Fruit fly (Drosophila melanogaster) whole organism, embryonic: ENCODE measurements around the gene CG45045.

Experiments
- Abd-B ChIP-seq: fragments of 200-800 bp; sonication (Bioruptor generic); optimal IDR thresholded peaks from 2 replicates; lab custom pipeline; 2018; ENCODE audit warnings: missing biosample characterization, mild to moderate bottlenecking, missing genetic modification characterization, moderate library complexity
- B-H1 ChIP-seq: fragments of 200-800 bp; sonication (Bioruptor generic); IDR thresholded peaks from 3 replicates; pipeline ENCODE4 v1.3.6; 2022; ENCODE audit warnings: missing biosample characterization, missing genetic modification characterization
- Bdp1 ChIP-seq: fragments of 200-800 bp; sonication (Bioruptor generic); optimal IDR thresholded peaks from 3 replicates; lab custom pipeline; 2016; ENCODE audit warnings: missing biosample characterization, missing genetic modification characterization
- Bgb ChIP-seq: fragments of 200-800 bp; sonication (Bioruptor generic); IDR thresholded peaks from 2 replicates; pipeline ENCODE4 v1.3.6; 2022; ENCODE audit warnings: missing biosample characterization, missing genetic modification characterization; ENCODE audit not compliant: partially characterized antibody
- CG1024 ChIP-seq: fragments of 200-800 bp; sonication (Bioruptor generic); IDR thresholded peaks from 2 replicates; pipeline ENCODE4 v1.3.6; 2022; ENCODE audit warnings: missing biosample characterization, missing genetic modification characterization
- CG11456 ChIP-seq: fragments of 200-800 bp; sonication (Bioruptor generic); IDR thresholded peaks from 3 replicates; pipeline ENCODE4 v1.3.6; 2022; ENCODE audit warnings: missing biosample characterization, missing genetic modification characterization
- CG14014 ChIP-seq: fragments of 200-800 bp; sonication (Bioruptor generic); IDR thresholded peaks from 2 replicates; pipeline ENCODE4 v1.3.6; 2022; ENCODE audit warnings: missing biosample characterization, missing genetic modification characterization
- CG14860 ChIP-seq: fragments of 200-800 bp; sonication (Bioruptor generic); IDR thresholded peaks from 3 replicates; pipeline ENCODE4 v1.3.6; 2022; ENCODE audit warnings: missing biosample characterization, missing genetic modification characterization; ENCODE audit not compliant: partially characterized antibody
- CG16813 ChIP-seq: fragments of 200-800 bp; sonication (Bioruptor generic); IDR thresholded peaks from 3 replicates; pipeline ENCODE4 v1.3.6; 2022; ENCODE audit warnings: missing biosample characterization, missing genetic modification characterization; ENCODE audit not compliant: partially characterized antibody
- CG18764 ChIP-seq: fragments of 200-800 bp; sonication (Bioruptor generic); optimal IDR thresholded peaks from 3 replicates; lab custom pipeline; 2016; ENCODE audit warnings: missing biosample characterization, missing genetic modification characterization
- CG2129 ChIP-seq: fragments of 200-800 bp; sonication (Bioruptor generic); IDR thresholded peaks from 2 replicates; pipeline ENCODE4 v1.3.6; 2022; ENCODE audit warnings: missing biosample characterization, missing genetic modification characterization; ENCODE audit not compliant: partially characterized antibody
- CG2199 ChIP-seq: fragments of 200-800 bp; sonication (Bioruptor generic); IDR thresholded peaks from 3 replicates; pipeline ENCODE4 v1.3.6; 2022; ENCODE audit warnings: missing biosample characterization, missing genetic modification characterization
- CG30403 ChIP-seq: fragments of 200-800 bp; sonication (Bioruptor generic); optimal IDR thresholded peaks from 3 replicates; lab custom pipeline; 2016; ENCODE audit warnings: missing biosample characterization, missing genetic modification characterization
- CG30431 ChIP-seq: fragments of 200-800 bp; sonication (Bioruptor generic); optimal IDR thresholded peaks from 2 replicates; lab custom pipeline; 2017; ENCODE audit warnings: missing biosample characterization, missing genetic modification characterization
- CG3838 ChIP-seq: fragments of 200-800 bp; sonication (Bioruptor generic); optimal IDR thresholded peaks from 3 replicates; lab custom pipeline; 2016; ENCODE audit warnings: missing biosample characterization, missing genetic modification characterization
- CG42726 ChIP-seq: fragments of 200-800 bp; sonication (Bioruptor generic); IDR thresholded peaks from 2 replicates; pipeline ENCODE4 v1.3.6; 2022; ENCODE audit warnings: missing biosample characterization, missing genetic modification characterization; ENCODE audit not compliant: partially characterized antibody
- CG6272 ChIP-seq: fragments of 200-800 bp; sonication (Bioruptor generic); IDR thresholded peaks from 2 replicates; pipeline ENCODE4 v1.3.6; 2022; ENCODE audit warnings: missing biosample characterization, missing genetic modification characterization
- CG6791 ChIP-seq: fragments of 200-800 bp; sonication (Bioruptor generic); IDR thresholded peaks from 3 replicates; pipeline ENCODE4 v1.3.6; 2022; ENCODE audit warnings: missing biosample characterization, missing genetic modification characterization; ENCODE audit not compliant: partially characterized antibody
- CG7963 ChIP-seq: fragments of 200-800 bp; sonication (Bioruptor generic); IDR thresholded peaks from 3 replicates; pipeline ENCODE4 v1.3.6; 2022; ENCODE audit warnings: missing biosample characterization, missing genetic modification characterization; ENCODE audit not compliant: partially characterized antibody
- CG8290 ChIP-seq, 3 experiments: fragments of 200-800 bp; sonication (Bioruptor generic); optimal IDR thresholded peaks; 2 replicates each; lab custom pipeline; 2016 to 2019; ENCODE audit warnings: missing biosample characterization in 3 of 3, missing genetic modification characterization in 3 of 3, mild to moderate bottlenecking in 2 of 3, moderate library complexity in 1 of 3
- Ets65A ChIP-seq: fragments of 200-800 bp; sonication (Bioruptor generic); peaks from one replicate; lab custom pipeline; 2016; ENCODE audit warnings: missing biosample characterization, missing genetic modification characterization
- Ets97D ChIP-seq: fragments of 200-800 bp; sonication (Bioruptor generic); optimal IDR thresholded peaks from 3 replicates; lab custom pipeline; 2016; ENCODE audit warnings: missing biosample characterization, missing genetic modification characterization
- Hr3 ChIP-seq: fragments of 200-800 bp; sonication (Bioruptor generic); optimal IDR thresholded peaks from 3 replicates; lab custom pipeline; 2016; ENCODE audit warnings: missing biosample characterization, missing genetic modification characterization
- Hr39 ChIP-seq: fragments of >200 bp; optimal IDR thresholded peaks from 2 replicates; lab custom pipeline; 2017
- Med ChIP-seq: fragments of 200-800 bp; sonication (Bioruptor generic); peaks from one replicate; lab custom pipeline; 2016; ENCODE audit warnings: missing biosample characterization, missing genetic modification characterization, mild to moderate bottlenecking, inconsistent platforms, moderate library complexity
- NK7.1 ChIP-seq: fragments of 200-800 bp; sonication (Bioruptor generic); optimal IDR thresholded peaks from 3 replicates; lab custom pipeline; 2016; ENCODE audit warnings: missing biosample characterization, missing genetic modification characterization
- Nf-YA ChIP-seq: fragments of 200-800 bp; sonication (Bioruptor generic); IDR thresholded peaks from 2 replicates; pipeline ENCODE4 v1.3.6; 2022; ENCODE audit warnings: missing biosample characterization, missing genetic modification characterization
- Nf-YC ChIP-seq: fragments of 200-800 bp; optimal IDR thresholded peaks from 3 replicates; lab custom pipeline; 2019; ENCODE audit warnings: missing biosample characterization, mild to moderate bottlenecking, missing genetic modification characterization, moderate library complexity
- Opbp ChIP-seq: fragments of 200-800 bp; sonication (Bioruptor generic); IDR thresholded peaks from 3 replicates; pipeline ENCODE4 v1.3.6; 2022; ENCODE audit warnings: missing biosample characterization, missing genetic modification characterization; ENCODE audit not compliant: partially characterized antibody
- Ssrp ChIP-seq: fragments of 200-800 bp; sonication (Bioruptor generic); optimal IDR thresholded peaks from 2 replicates; lab custom pipeline; 2018; ENCODE audit warnings: missing biosample characterization, mild to moderate bottlenecking, missing genetic modification characterization, moderate library complexity
- amos ChIP-seq: fragments of 200-800 bp; sonication (Bioruptor generic); IDR thresholded peaks from 2 replicates; pipeline ENCODE4 v1.3.6; 2022; ENCODE audit warnings: missing biosample characterization, missing genetic modification characterization; ENCODE audit not compliant: partially characterized antibody
- ase ChIP-seq: fragments of 200-800 bp; sonication (Bioruptor generic); IDR thresholded peaks from 3 replicates; pipeline ENCODE4 v1.3.6; 2022; ENCODE audit warnings: missing biosample characterization, missing genetic modification characterization
- bowl ChIP-seq: fragments of 200-800 bp; sonication (Bioruptor generic); IDR thresholded peaks from 2 replicates; pipeline ENCODE4 v1.3.6; 2022; ENCODE audit warnings: missing biosample characterization, missing genetic modification characterization
- chinmo ChIP-seq: fragments of 200-800 bp; sonication (Bioruptor generic); IDR thresholded peaks from 4 replicates; pipeline ENCODE4 v1.3.6; 2022; ENCODE audit warnings: missing biosample characterization, missing genetic modification characterization; ENCODE audit not compliant: partially characterized antibody
- dmrt99B ChIP-seq: fragments of 200-800 bp; sonication (Bioruptor generic); optimal IDR thresholded peaks from 2 replicates; lab custom pipeline; 2018; ENCODE audit warnings: missing biosample characterization, mild to moderate bottlenecking, missing genetic modification characterization, moderate library complexity
- esg ChIP-seq: fragments of 200-800 bp; sonication (Bioruptor generic); conservative IDR thresholded peaks from 2 replicates; pipeline ENCODE4 v1.3.6; 2022; ENCODE audit warnings: missing biosample characterization, missing genetic modification characterization
- exex ChIP-seq: fragments of 200-800 bp; sonication (Bioruptor generic); optimal IDR thresholded peaks from 4 replicates; lab custom pipeline; 2018; ENCODE audit warnings: missing biosample characterization, mild to moderate bottlenecking, missing genetic modification characterization, moderate library complexity
- gcm2 ChIP-seq: fragments of 200-800 bp; sonication (Bioruptor generic); optimal IDR thresholded peaks from 2 replicates; lab custom pipeline; 2016; ENCODE audit warnings: missing biosample characterization, missing genetic modification characterization
- kni ChIP-seq: fragments of 200-800 bp; sonication (Bioruptor generic); optimal IDR thresholded peaks from 3 replicates; lab custom pipeline; 2017; ENCODE audit warnings: mild to moderate bottlenecking, missing biosample characterization, missing genetic modification reagents, missing genetic modification characterization
- knrl ChIP-seq: fragments of 200-800 bp; sonication (Bioruptor generic); IDR thresholded peaks from 3 replicates; pipeline ENCODE4 v1.3.6; 2022; ENCODE audit warnings: missing biosample characterization, missing genetic modification characterization; ENCODE audit not compliant: partially characterized antibody
- lilli ChIP-seq: fragments of 200-800 bp; sonication (Bioruptor generic); optimal IDR thresholded peaks from 3 replicates; lab custom pipeline; 2016; ENCODE audit warnings: missing biosample characterization, missing genetic modification characterization
- phol ChIP-seq: fragments of 200-800 bp; sonication (Bioruptor generic); optimal IDR thresholded peaks from 3 replicates; lab custom pipeline; 2018; ENCODE audit warnings: missing biosample characterization, mild to moderate bottlenecking, missing genetic modification characterization, moderate library complexity
- salm ChIP-seq: fragments of 200-800 bp; sonication (Bioruptor generic); optimal IDR thresholded peaks from 2 replicates; lab custom pipeline; 2018; ENCODE audit warnings: missing biosample characterization, mild to moderate bottlenecking, missing genetic modification characterization
- sr ChIP-seq: fragments of 200-800 bp; sonication (Bioruptor generic); IDR thresholded peaks from 3 replicates; pipeline ENCODE4 v1.3.6; 2022; ENCODE audit warnings: missing biosample characterization, missing genetic modification characterization
- stwl ChIP-seq: fragments of 200-800 bp; sonication (Bioruptor generic); optimal IDR thresholded peaks from 3 replicates; lab custom pipeline; 2018; ENCODE audit warnings: missing biosample characterization, mild to moderate bottlenecking, missing genetic modification characterization, moderate library complexity
- zen2 ChIP-seq: fragments of 200-800 bp; sonication (Bioruptor generic); IDR thresholded peaks from 3 replicates; pipeline ENCODE4 v1.3.6; 2022; ENCODE audit warnings: missing biosample characterization, missing genetic modification characterization; ENCODE audit not compliant: partially characterized antibody
- zfh1 ChIP-seq: fragments of 200-800 bp; sonication (Bioruptor generic); IDR thresholded peaks from 3 replicates; pipeline ENCODE4 v1.3.6; 2022; ENCODE audit warnings: missing biosample characterization, missing genetic modification characterization

Gene CG45045

DNA sequence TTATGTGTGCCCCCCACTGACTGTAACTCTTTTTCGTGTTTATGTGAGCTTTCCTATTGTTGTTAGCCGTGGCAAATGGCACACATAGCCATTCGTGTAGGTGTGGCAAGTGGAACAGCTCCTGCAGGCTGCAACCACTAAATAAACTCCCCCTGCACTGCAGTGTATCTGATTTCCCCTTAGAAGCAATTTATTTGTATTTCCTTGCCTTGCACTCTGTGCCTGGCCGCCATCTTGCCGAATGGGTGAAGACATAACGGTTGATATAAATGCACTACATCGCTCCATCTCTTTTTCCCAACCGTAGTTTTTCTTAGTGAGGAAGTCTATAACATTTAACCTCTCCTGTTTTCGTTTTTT is 595 bp upstream of the CG45045 start:
- TF ChIP-seq CG18764 (GFP tag; lab: Kevin White, UChicago) (no peak), phol (tag; lab: Kevin White, UChicago) (peak; percentile 54), Ets65A (GFP tag; lab: Kevin White, UChicago) (peak; percentile 78), Nf-YC (tag; lab: Kevin White, UChicago) (peak; percentile 8)

DNA sequence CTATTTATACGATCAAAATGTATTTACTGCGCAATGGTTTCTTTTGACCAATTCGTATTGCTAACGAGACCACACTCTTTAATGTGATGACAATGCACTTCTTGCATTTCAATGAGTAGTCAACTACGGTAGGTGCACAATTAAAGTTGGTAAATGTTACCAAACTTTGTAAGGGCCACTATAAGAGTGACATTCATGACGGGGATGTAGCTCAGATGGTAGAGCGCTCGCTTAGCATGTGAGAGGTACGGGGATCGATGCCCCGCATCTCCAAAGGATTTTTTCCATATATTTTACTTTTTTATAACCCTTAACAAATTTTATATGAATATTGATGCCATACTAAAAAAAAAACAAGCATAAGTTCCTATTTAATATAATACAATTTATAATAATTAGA is 615 bp downstream of the CG45045 start:
- peak; percentile 48; the same call in 1 of the 2 replicates for TF ChIP-seq amos
- TF ChIP-seq CG14860 (GFP tag; lab: Robert Waterston, UW) = 0 out of 3 replicates have a peak, but pooled peaks have one; percentile 40
- no peak for TF ChIP-seq CG1024 (GFP tag; lab: Robert Waterston, UW)
- TF ChIP-seq sr = peak; percentile 49; the same call in 2 of the 3 replicates
- peak; percentile 95 for TF ChIP-seq Bdp1 (GFP tag; lab: Kevin White, UChicago)
- TF ChIP-seq CG7963 (GFP tag; lab: Robert Waterston, UW) = 0 out of 3 replicates have a peak, but pooled peaks have one; percentile 40
- no peak for TF ChIP-seq Nf-YA
- TF ChIP-seq Abd-B (GFP tag; lab: Kevin White, UChicago) = no peak
- TF ChIP-seq Hr3 (GFP tag; lab: Kevin White, UChicago) = no peak
- peak; percentile 19 for TF ChIP-seq Med (GFP tag; lab: Kevin White, UChicago)
- TF ChIP-seq CG2129 = no peak
- TF ChIP-seq CG8290 (GFP tag; optimal IDR thresholded peaks at IDR 0.05; lab: Kevin White, UChicago) = peak; percentile 31
- TF ChIP-seq CG8290 (tag; optimal IDR thresholded peaks at IDR 0.05; lab: Kevin White, UChicago) = no peak
- peak; percentile 26 for TF ChIP-seq exex (tag; lab: Kevin White, UChicago)
- peak; percentile 76 for TF ChIP-seq CG6791 (GFP tag; lab: Robert Waterston, UW)
- TF ChIP-seq Bgb (GFP tag; lab: Robert Waterston, UW) = peak; percentile 49; the same call in 1 of the 2 replicates
- TF ChIP-seq gcm2 (GFP tag; lab: Kevin White, UChicago) = no peak
- no peak for TF ChIP-seq chinmo (GFP tag; lab: Robert Waterston, UW)
- 0 out of 3 replicates have a peak, but pooled peaks have one; percentile 44 for TF ChIP-seq CG16813 (GFP tag; lab: Robert Waterston, UW)
- TF ChIP-seq knrl (GFP tag; lab: Robert Waterston, UW) = peak; percentile 17; the same call in 1 of the 3 replicates
- TF ChIP-seq esg (GFP tag; lab: Robert Waterston, UW) = no peak
- peak; percentile 26; the same call in 1 of the 3 replicates for TF ChIP-seq Opbp (GFP tag; lab: Robert Waterston, UW)
- no peak for TF ChIP-seq CG30431
- TF ChIP-seq zen2 (GFP tag; lab: Robert Waterston, UW) = 0 out of 3 replicates have a peak, but pooled peaks have one; percentile 8
- TF ChIP-seq CG42726 = peak; percentile 63; the same call in 1 of the 2 replicates
- peak; percentile 59; the same call in 1 of the 3 replicates for TF ChIP-seq CG2199 (GFP tag; lab: Robert Waterston, UW)
- TF ChIP-seq, all 482 proteins: peak for 16

DNA sequence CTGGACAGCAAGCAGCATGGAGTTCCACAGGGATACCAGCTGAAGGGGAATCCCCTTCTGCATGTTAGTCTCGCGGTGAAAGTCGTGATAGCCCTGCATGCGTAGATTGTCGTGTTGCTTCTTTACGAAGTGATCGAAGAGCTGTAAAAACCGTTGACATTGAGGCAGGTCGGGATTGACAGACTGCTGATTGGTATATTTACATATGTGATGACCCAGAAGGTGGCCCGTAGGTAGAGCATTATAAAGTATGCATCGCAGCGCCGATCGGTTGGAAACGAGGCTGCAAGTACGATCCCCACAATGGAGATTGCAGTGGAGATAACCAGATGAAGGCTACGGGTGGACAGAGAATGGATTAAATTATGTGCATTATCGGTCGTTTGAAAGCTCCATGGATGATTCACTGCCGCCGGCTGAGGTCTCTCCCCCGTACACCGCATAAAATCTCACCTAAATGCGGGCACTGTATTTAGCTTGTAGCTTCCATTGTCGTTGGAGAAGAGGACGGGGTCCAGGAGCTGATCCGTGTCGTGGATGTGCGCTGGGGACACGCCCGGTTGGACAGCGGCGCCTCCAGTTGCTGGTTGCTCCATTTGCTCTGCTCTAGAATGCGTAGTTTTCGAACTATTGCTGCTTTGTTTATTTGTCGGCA is 3.0 kb downstream of the CG45045 start:
- TF ChIP-seq NK7.1 (GFP tag; lab: Kevin White, UChicago) = no peak
- no peak for TF ChIP-seq CG3838 (GFP tag; lab: Kevin White, UChicago)
- TF ChIP-seq Hr39 (lab: Kevin White, UChicago) = no peak
- TF ChIP-seq dmrt99B (tag; lab: Kevin White, UChicago) = no peak
- TF ChIP-seq CG6272 (GFP tag; lab: Robert Waterston, UW) = no peak
- TF ChIP-seq CG11456 = no peak
- TF ChIP-seq bowl (GFP tag; lab: Robert Waterston, UW) = no peak
- 0 out of 3 replicates have a peak, but pooled peaks have one; percentile 13 for TF ChIP-seq zfh1 (GFP tag; lab: Robert Waterston, UW)
- no peak for TF ChIP-seq Ets97D
- TF ChIP-seq stwl = no peak
- TF ChIP-seq kni = peak; percentile 23
- no peak for TF ChIP-seq salm (tag; lab: Kevin White, UChicago)
- no peak for TF ChIP-seq CG14014 (GFP tag; lab: Robert Waterston, UW)
- TF ChIP-seq Med (GFP tag; lab: Kevin White, UChicago) = peak; percentile 80
- no peak for TF ChIP-seq ase
- TF ChIP-seq gcm2 (GFP tag; lab: Kevin White, UChicago) = no peak
- no peak for TF ChIP-seq lilli (GFP tag; lab: Kevin White, UChicago)
- no peak for TF ChIP-seq CG30403 (GFP tag; lab: Kevin White, UChicago)
- TF ChIP-seq Ssrp (tag; lab: Kevin White, UChicago) = no peak
- no peak for TF ChIP-seq B-H1 (GFP tag; lab: Robert Waterston, UW)
